Fruit fly (Drosophila melanogaster): ENCODE results near the gene disco.

- peak; percentile 53 for TF ChIP-seq topi (GFP tag; optimal IDR thresholded peaks at IDR 0.05)
- peak; percentile 60 for TF ChIP-seq CG3032 (tag; optimal IDR thresholded peaks at IDR 0.05)
- peak; percentile 66 for TF ChIP-seq CG15336 (GFP tag; IDR thresholded peaks at IDR 0.05)
- TF ChIP-seq Lpt (GFP tag; optimal IDR thresholded peaks at IDR 0.05), result no peak
- peak; percentile 64 for TF ChIP-seq dsx (GFP tag; optimal IDR thresholded peaks at IDR 0.05; ENCODE audit: poor library complexity, severe bottlenecking)
- peak; percentile 60 for TF ChIP-seq acj6 (GFP tag; optimal IDR thresholded peaks at IDR 0.05)
- TF ChIP-seq CG11294 (GFP tag; IDR thresholded peaks at IDR 0.05), result no peak
- TF ChIP-seq CG6808 (GFP tag; optimal IDR thresholded peaks at IDR 0.05), result peak; percentile 60
- TF ChIP-seq Ets21C (GFP tag; optimal IDR thresholded peaks at IDR 0.05), result peak; percentile 18
- TF ChIP-seq CG6276 (GFP tag; optimal IDR thresholded peaks at IDR 0.05), result no peak
- TF ChIP-seq Hr39 (GFP tag; optimal IDR thresholded peaks at IDR 0.05), result peak; percentile 53
- peak; percentile 65 for TF ChIP-seq CG10669 (GFP tag; optimal IDR thresholded peaks at IDR 0.05)
Observed at dm6 chrX:16263415-16263814, 46.9 kb upstream of the disco start.

Data from whole organism, prepupa.